Fruit fly (Drosophila melanogaster) S2 (cell line): ENCODE results near the gene Rad60.

Experiments
- CG8478 ChIP-seq: fragments of >200 bp; optimal IDR thresholded peaks from 2 replicates; lab custom pipeline; 2018
- CTCF ChIP-seq, 2 experiments: fragments of >200 bp; optimal IDR thresholded peaks; 2 replicates each; lab custom pipeline; 2018

DNA sequence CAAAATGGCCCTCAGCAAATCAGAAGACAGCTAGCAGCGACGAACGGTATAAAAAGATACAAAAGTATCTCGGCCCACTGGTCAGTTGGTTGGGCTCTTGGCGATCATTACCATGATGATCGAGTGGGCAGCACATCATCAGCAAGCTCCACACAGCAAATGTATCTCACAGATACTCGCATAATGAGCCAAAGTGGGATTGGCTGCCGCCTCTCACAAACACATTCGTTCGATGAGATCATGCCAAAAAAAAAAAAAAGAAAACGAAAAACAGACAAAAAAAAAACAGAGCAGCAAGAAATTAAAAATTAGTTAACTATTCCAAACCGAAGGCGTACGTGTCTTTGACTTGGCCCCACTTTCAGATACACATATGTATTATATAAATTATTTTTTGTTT is 44.9 kb upstream of the Rad60 start:
- TF ChIP-seq CG8478 (no peak), CTCF (optimal IDR thresholded peaks at IDR 0.05; lab: Kevin White, UChicago) (no peak)
